Fruit fly (Drosophila melanogaster): ENCODE measurements around the gene CG2694.

CG2694 gene

DNA sequence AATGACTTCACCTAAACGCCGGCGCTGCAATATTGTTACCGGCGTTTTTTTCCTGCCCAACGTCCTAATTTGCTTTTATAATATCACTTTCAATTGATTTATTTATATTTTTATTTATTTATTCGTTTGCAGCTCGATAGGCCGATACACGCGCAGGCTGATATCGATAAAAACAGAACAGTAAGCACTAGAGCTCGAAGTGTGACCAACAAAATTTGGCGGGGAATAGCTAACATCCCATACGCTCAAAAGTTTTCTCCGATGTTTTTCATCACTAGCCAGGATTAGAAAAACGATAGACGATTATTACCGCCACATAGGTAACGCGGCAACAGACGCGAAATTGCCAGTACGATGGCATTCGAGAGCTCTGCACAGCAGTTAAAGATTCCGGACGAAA, at the start of gene CG2694, which contains the start of gene CG2685:
CG2694 (plus strand) TSS at position 304 of the 400 bp plus-strand sequence.
CG2685 (minus strand) TSS at position 185 of the 400 bp plus-strand sequence.
- TF ChIP-seq CG11617 (GFP tag; optimal IDR thresholded peaks at IDR 0.05) (no peak), CG12768 (GFP tag; optimal IDR thresholded peaks at IDR 0.05) (no peak), Mnt (GFP tag; optimal IDR thresholded peaks at IDR 0.05) (peak; percentile 45), ovo (GFP tag; optimal IDR thresholded peaks at IDR 0.05) (no peak), bab1 (GFP tag; optimal IDR thresholded peaks at IDR 0.05) (peak; percentile 20), CG7101 (tag; optimal IDR thresholded peaks at IDR 0.05) (peak; percentile 20), Hr96 (GFP tag; optimal IDR thresholded peaks at IDR 0.05) (no peak), cnc (optimal IDR thresholded peaks at IDR 0.05) (no peak), cic (GFP tag; optimal IDR thresholded peaks at IDR 0.05) (no peak), CG5204 (GFP tag; optimal IDR thresholded peaks at IDR 0.05) (no peak), Clk (GFP tag; optimal IDR thresholded peaks at IDR 0.05) (no peak), pad (GFP tag; optimal IDR thresholded peaks at IDR 0.05) (peak; percentile 9), CG7045 (GFP tag; optimal IDR thresholded peaks at IDR 0.05) (no peak), tj (GFP tag; optimal IDR thresholded peaks at IDR 0.05) (no peak), toe (GFP tag; optimal IDR thresholded peaks at IDR 0.05) (no peak), CG14711 (tag; optimal IDR thresholded peaks at IDR 0.05) (no peak), CG33017 (tag; optimal IDR thresholded peaks at IDR 0.05) (no peak), Crg-1 (GFP tag; optimal IDR thresholded peaks at IDR 0.05) (no peak), CG1620 (GFP tag; optimal IDR thresholded peaks at IDR 0.05) (peak; percentile 0), kay (GFP tag; ENCODE audit: borderline replicate concordance) (no peak)

dm6 chrX:2677024-2677589, 36.8 kb upstream of the CG2694 start:
- TF ChIP-seq ovo (GFP tag; optimal IDR thresholded peaks at IDR 0.05) (no peak), Hr96 (GFP tag; optimal IDR thresholded peaks at IDR 0.05) (no peak), kay (GFP tag; ENCODE audit: borderline replicate concordance) (no peak), CG14711 (tag; optimal IDR thresholded peaks at IDR 0.05) (no peak), bab1 (GFP tag; optimal IDR thresholded peaks at IDR 0.05) (no peak), CG7045 (GFP tag; optimal IDR thresholded peaks at IDR 0.05) (no peak), CG33017 (tag; optimal IDR thresholded peaks at IDR 0.05) (no peak), CG1620 (GFP tag; optimal IDR thresholded peaks at IDR 0.05) (no peak), cic (GFP tag; optimal IDR thresholded peaks at IDR 0.05) (no peak), toe (GFP tag; optimal IDR thresholded peaks at IDR 0.05) (no peak), cnc (optimal IDR thresholded peaks at IDR 0.05) (no peak), CG11617 (GFP tag; optimal IDR thresholded peaks at IDR 0.05) (no peak), Mnt (GFP tag; optimal IDR thresholded peaks at IDR 0.05) (no peak), CG12768 (GFP tag; optimal IDR thresholded peaks at IDR 0.05) (no peak), pad (GFP tag; optimal IDR thresholded peaks at IDR 0.05) (no peak), Crg-1 (GFP tag; optimal IDR thresholded peaks at IDR 0.05) (no peak), CG5204 (GFP tag; optimal IDR thresholded peaks at IDR 0.05) (no peak), tj (GFP tag; optimal IDR thresholded peaks at IDR 0.05) (no peak)

DNA sequence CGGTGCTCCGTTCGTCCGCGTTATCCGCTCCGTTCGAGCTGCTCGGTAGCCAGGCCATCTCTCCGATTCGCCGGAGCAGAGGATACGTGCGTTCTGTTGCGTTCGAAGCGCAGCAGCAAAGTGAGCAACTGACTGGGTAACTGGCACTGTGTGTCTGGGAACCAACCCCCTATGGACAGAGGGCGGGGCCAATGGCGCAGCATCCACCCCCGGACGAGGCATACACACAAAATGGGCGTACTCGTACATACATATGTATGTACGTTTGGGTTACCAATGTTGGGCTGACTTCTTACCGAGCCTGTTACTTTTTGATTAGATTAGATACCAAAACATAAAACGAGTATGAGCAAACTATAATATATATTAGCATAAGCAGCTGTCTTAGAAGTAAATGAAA, 32.3 kb upstream of the CG2694 start, which contains the start of gene HLH3B:
HLH3B (minus strand) TSS at position 123 of the 400 bp plus-strand sequence.
- TF ChIP-seq CG11617 (GFP tag; optimal IDR thresholded peaks at IDR 0.05) (no peak), Crg-1 (GFP tag; optimal IDR thresholded peaks at IDR 0.05) (no peak), Mnt (GFP tag; optimal IDR thresholded peaks at IDR 0.05) (no peak), CG5204 (GFP tag; optimal IDR thresholded peaks at IDR 0.05) (no peak)

- TF ChIP-seq ovo (GFP tag; optimal IDR thresholded peaks at IDR 0.05) (no peak), bab1 (GFP tag; optimal IDR thresholded peaks at IDR 0.05) (no peak), Crg-1 (GFP tag; optimal IDR thresholded peaks at IDR 0.05) (no peak), toe (GFP tag; optimal IDR thresholded peaks at IDR 0.05) (no peak)
These were observed 31.0 kb upstream of the CG2694 start, which contains the start of gene CG2652 for dm6 chrX:2682832-2683231. Gene CG2652 (minus strand): TSS chrX:2682932.

dm6 chrX:2683926-2684325, 30.0 kb upstream of the CG2694 start:
- no peak for TF ChIP-seq kay (GFP tag; ENCODE audit: borderline replicate concordance)
- TF ChIP-seq CG14711 (tag; optimal IDR thresholded peaks at IDR 0.05) = no peak
- TF ChIP-seq Mnt (GFP tag; optimal IDR thresholded peaks at IDR 0.05) = no peak
- no peak for TF ChIP-seq cnc (optimal IDR thresholded peaks at IDR 0.05)
- no peak for TF ChIP-seq Hr96 (GFP tag; optimal IDR thresholded peaks at IDR 0.05)
- no peak for TF ChIP-seq CG33017 (tag; optimal IDR thresholded peaks at IDR 0.05)
- TF ChIP-seq CG1620 (GFP tag; optimal IDR thresholded peaks at IDR 0.05) = no peak
- no peak for TF ChIP-seq toe (GFP tag; optimal IDR thresholded peaks at IDR 0.05)
- TF ChIP-seq pad (GFP tag; optimal IDR thresholded peaks at IDR 0.05) = no peak
- no peak for TF ChIP-seq CG5204 (GFP tag; optimal IDR thresholded peaks at IDR 0.05)
- no peak for TF ChIP-seq CG7045 (GFP tag; optimal IDR thresholded peaks at IDR 0.05)
- TF ChIP-seq ovo (GFP tag; optimal IDR thresholded peaks at IDR 0.05) = no peak
- no peak for TF ChIP-seq CG11617 (GFP tag; optimal IDR thresholded peaks at IDR 0.05)
- TF ChIP-seq CG12768 (GFP tag; optimal IDR thresholded peaks at IDR 0.05) = no peak
- TF ChIP-seq bab1 (GFP tag; optimal IDR thresholded peaks at IDR 0.05) = no peak

- TF ChIP-seq CG7045 (GFP tag; optimal IDR thresholded peaks at IDR 0.05) (no peak), cnc (optimal IDR thresholded peaks at IDR 0.05) (no peak)
These were observed 29.4 kb upstream of the CG2694 start for dm6 chrX:2684442-2684841.

dm6 chrX:2685022-2685421, 28.9 kb upstream of the CG2694 start:
- peak; percentile 79 for TF ChIP-seq CG11617 (GFP tag; optimal IDR thresholded peaks at IDR 0.05)
- peak; percentile 20 for TF ChIP-seq CG1620 (GFP tag; optimal IDR thresholded peaks at IDR 0.05)
- TF ChIP-seq CG5204 (GFP tag; optimal IDR thresholded peaks at IDR 0.05) = peak; percentile 65
- peak; percentile 38 for TF ChIP-seq CG12768 (GFP tag; optimal IDR thresholded peaks at IDR 0.05)
- peak; percentile 28 for TF ChIP-seq tj (GFP tag; optimal IDR thresholded peaks at IDR 0.05)
- no peak for TF ChIP-seq bab1 (GFP tag; optimal IDR thresholded peaks at IDR 0.05)
- TF ChIP-seq CG14711 (tag; optimal IDR thresholded peaks at IDR 0.05) = peak; percentile 65
- peak; percentile 49 for TF ChIP-seq CG33017 (tag; optimal IDR thresholded peaks at IDR 0.05)
- TF ChIP-seq Hr96 (GFP tag; optimal IDR thresholded peaks at IDR 0.05) = peak; percentile 86
- TF ChIP-seq Clk (GFP tag; optimal IDR thresholded peaks at IDR 0.05) = peak; percentile 92
- TF ChIP-seq pad (GFP tag; optimal IDR thresholded peaks at IDR 0.05) = peak; percentile 28
- TF ChIP-seq cic (GFP tag; optimal IDR thresholded peaks at IDR 0.05) = no peak
- peak; percentile 81 for TF ChIP-seq CG7101 (tag; optimal IDR thresholded peaks at IDR 0.05)
- peak; percentile 32 for TF ChIP-seq toe (GFP tag; optimal IDR thresholded peaks at IDR 0.05)
- TF ChIP-seq CG7045 (GFP tag; optimal IDR thresholded peaks at IDR 0.05) = peak; percentile 50
- no peak for TF ChIP-seq cnc (optimal IDR thresholded peaks at IDR 0.05)
